3 fruit fly cellular contexts compared by ENCODE assay signal in the genomic region with DNA sequence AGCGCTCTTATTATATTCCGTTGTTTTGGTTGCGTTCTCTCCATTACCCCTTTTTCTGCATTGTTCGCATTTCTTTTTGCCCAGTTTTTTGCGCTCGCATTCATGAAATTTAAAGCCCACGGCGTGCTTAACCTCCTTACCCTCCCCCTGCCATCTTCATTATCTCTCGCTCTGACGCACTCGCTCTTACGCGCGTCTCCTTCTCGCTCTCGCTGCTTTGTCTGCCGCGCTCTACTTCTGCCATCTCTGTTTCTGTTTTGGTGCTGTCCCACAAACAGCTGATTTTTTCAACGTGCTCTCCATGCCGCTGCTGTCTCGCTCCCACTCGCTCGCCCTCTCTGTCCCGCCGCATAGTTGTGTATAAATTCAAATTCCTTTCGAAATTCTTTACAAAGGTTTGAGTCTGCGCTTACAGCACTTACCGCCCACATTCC.
TF ChIP-seq lines count a peak whose summit lies in the region.

No protein-coding gene starts in this region.

TF ChIP-seq in whole organism, embryonic, 481 proteins besides CTCF, POLR2A, EP300 and RAD21 (continued from another document and continues in another):
- no peak for TF ChIP-seq Fer2 (tag; optimal IDR thresholded peaks at IDR 0.05; lab: Kevin White, UChicago)
- peak; percentile 31 for TF ChIP-seq gfzf (GFP tag; optimal IDR thresholded peaks at IDR 0.05; lab: Kevin White, UChicago)
- TF ChIP-seq inv (GFP tag; IDR thresholded peaks at IDR 0.05; lab: Robert Waterston, UW; ENCODE audit: partially characterized antibody): no peak
- no peak for TF ChIP-seq B-H1 (GFP tag; IDR thresholded peaks at IDR 0.05; lab: Robert Waterston, UW)
- peak; percentile 13 for TF ChIP-seq Meics (GFP tag; optimal IDR thresholded peaks at IDR 0.05; lab: Kevin White, UChicago)
- peak in 1 of 2 experiments; percentile 45 for TF ChIP-seq Pdp1 (GFP tag; optimal IDR thresholded peaks at IDR 0.05; lab: Kevin White, UChicago)
- peak; percentile 38 for TF ChIP-seq CG9797 (GFP tag; optimal IDR thresholded peaks at IDR 0.05; lab: Kevin White, UChicago)
- no peak for TF ChIP-seq onecut (GFP tag; IDR thresholded peaks at IDR 0.05; lab: Robert Waterston, UW)
- TF ChIP-seq CG12769 (tag; optimal IDR thresholded peaks at IDR 0.05; lab: Kevin White, UChicago): peak; percentile 79
- TF ChIP-seq ERR (GFP tag; optimal IDR thresholded peaks at IDR 0.05; lab: Kevin White, UChicago): peak; percentile 24
- TF ChIP-seq CG8290 (GFP tag; optimal IDR thresholded peaks at IDR 0.05; lab: Kevin White, UChicago): no peak
- TF ChIP-seq CG8290 (tag; optimal IDR thresholded peaks at IDR 0.05; lab: Kevin White, UChicago): peak; percentile 51 to 81
- peak; percentile 66 for TF ChIP-seq chn (GFP tag; optimal IDR thresholded peaks at IDR 0.05; lab: Kevin White, UChicago)
- no peak for TF ChIP-seq hb (GFP tag; IDR thresholded peaks at IDR 0.05; lab: Robert Waterston, UW; ENCODE audit: partially characterized antibody)
- peak; percentile 100 for TF ChIP-seq sd (tag; optimal IDR thresholded peaks at IDR 0.05; lab: Kevin White, UChicago)
- peak; percentile 58 for TF ChIP-seq stwl (tag; optimal IDR thresholded peaks at IDR 0.05; lab: Kevin White, UChicago)
- no peak for TF ChIP-seq Scr (GFP tag; IDR thresholded peaks at IDR 0.05; lab: Robert Waterston, UW; ENCODE audit: partially characterized antibody)
- TF ChIP-seq CG42726 (GFP tag; IDR thresholded peaks at IDR 0.05; lab: Robert Waterston, UW; ENCODE audit: partially characterized antibody): no peak
- peak; percentile 14 for TF ChIP-seq CG33557 (GFP tag; optimal IDR thresholded peaks at IDR 0.05; lab: Kevin White, UChicago)
- TF ChIP-seq ap (GFP tag; IDR thresholded peaks at IDR 0.05; lab: Robert Waterston, UW): no peak
- peak; percentile 44 for TF ChIP-seq Deaf1 (tag; optimal IDR thresholded peaks at IDR 0.05; lab: Kevin White, UChicago)
- TF ChIP-seq NfI (GFP tag; optimal IDR thresholded peaks at IDR 0.05; lab: Kevin White, UChicago): peak; percentile 0
- TF ChIP-seq D (optimal IDR thresholded peaks at IDR 0.05; lab: Kevin White, UChicago): peak; percentile 60
- no peak for TF ChIP-seq D (GFP tag; optimal IDR thresholded peaks at IDR 0.05; lab: Kevin White, UChicago)
- TF ChIP-seq CG6854 (GFP tag; optimal IDR thresholded peaks at IDR 0.05; lab: Kevin White, UChicago): peak; percentile 48
- TF ChIP-seq z (GFP tag; IDR thresholded peaks at IDR 0.05; lab: Robert Waterston, UW): no peak
- TF ChIP-seq Stat92E (GFP tag; optimal IDR thresholded peaks at IDR 0.05; lab: Kevin White, UChicago): no peak
- TF ChIP-seq CG12744 (GFP tag; optimal IDR thresholded peaks at IDR 0.05; lab: Kevin White, UChicago): peak; percentile 57
- TF ChIP-seq grau (tag; optimal IDR thresholded peaks at IDR 0.05; lab: Kevin White, UChicago): peak; percentile 25
- TF ChIP-seq Myb (GFP tag; optimal IDR thresholded peaks at IDR 0.05; lab: Kevin White, UChicago): peak; percentile 73
- TF ChIP-seq trem (tag; optimal IDR thresholded peaks at IDR 0.05; lab: Kevin White, UChicago): peak; percentile 41
- no peak for TF ChIP-seq bowl (GFP tag; IDR thresholded peaks at IDR 0.05; lab: Robert Waterston, UW)
- peak; percentile 53 for TF ChIP-seq caup (GFP tag; optimal IDR thresholded peaks at IDR 0.05; lab: Kevin White, UChicago; ENCODE audit: severe bottlenecking)
- TF ChIP-seq fru (optimal IDR thresholded peaks at IDR 0.05; lab: Kevin White, UChicago): peak; percentile 61
- TF ChIP-seq tgo (GFP tag; IDR thresholded peaks at IDR 0.05; lab: Robert Waterston, UW): no peak
- TF ChIP-seq crp (GFP tag; optimal IDR thresholded peaks at IDR 0.05; lab: Kevin White, UChicago): peak; percentile 92 to 99
- TF ChIP-seq CG2678 (tag; optimal IDR thresholded peaks at IDR 0.05; lab: Kevin White, UChicago): peak; percentile 18
- TF ChIP-seq pho (GFP tag; optimal IDR thresholded peaks at IDR 0.05; lab: Kevin White, UChicago): peak; percentile 37
- TF ChIP-seq CG17186 (GFP tag; optimal IDR thresholded peaks at IDR 0.05; lab: Kevin White, UChicago): peak; percentile 72
- peak; percentile 72 for TF ChIP-seq lab (GFP tag; optimal IDR thresholded peaks at IDR 0.05; lab: Kevin White, UChicago)
- peak; percentile 73 for TF ChIP-seq nom (GFP tag; optimal IDR thresholded peaks at IDR 0.05; lab: Kevin White, UChicago)
- peak; percentile 22 for TF ChIP-seq Ets65A (GFP tag; lab: Kevin White, UChicago)

TF ChIP-seq in whole organism, prepupa, 60 proteins besides CTCF, POLR2A, EP300 and RAD21 (continued from another document):
- TF ChIP-seq acj6 (GFP tag; optimal IDR thresholded peaks at IDR 0.05; lab: Kevin White, UChicago) (no peak), Ets96B (tag; optimal IDR thresholded peaks at IDR 0.05; lab: Kevin White, UChicago) (no peak), CG11762 (GFP tag; optimal IDR thresholded peaks at IDR 0.05; lab: Kevin White, UChicago; ENCODE audit: insufficient read depth) (no peak), Eip78C (GFP tag; lab: Kevin White, UChicago) (peak; percentile 79), CG31627 (GFP tag; optimal IDR thresholded peaks at IDR 0.05; lab: Kevin White, UChicago) (no peak), spab (GFP tag; optimal IDR thresholded peaks at IDR 0.05; lab: Kevin White, UChicago) (no peak), Sox15 (GFP tag; optimal IDR thresholded peaks at IDR 0.05; lab: Kevin White, UChicago) (no peak), CG8119 (GFP tag; IDR thresholded peaks at IDR 0.05; lab: Robert Waterston, UW) (no peak), CG4318 (GFP tag; optimal IDR thresholded peaks at IDR 0.05; lab: Kevin White, UChicago) (no peak), Eip75B (GFP tag; optimal IDR thresholded peaks at IDR 0.05; lab: Kevin White, UChicago) (peak; percentile 70), CG11902 (GFP tag; optimal IDR thresholded peaks at IDR 0.05; lab: Kevin White, UChicago) (no peak), Lpt (GFP tag; optimal IDR thresholded peaks at IDR 0.05; lab: Kevin White, UChicago) (peak; percentile 57), CG6163 (GFP tag; IDR thresholded peaks at IDR 0.05; lab: Robert Waterston, UW) (no peak), lz (GFP tag; optimal IDR thresholded peaks at IDR 0.05; lab: Kevin White, UChicago) (no peak), CG6276 (GFP tag; optimal IDR thresholded peaks at IDR 0.05; lab: Kevin White, UChicago) (no peak), CG8319 (GFP tag; optimal IDR thresholded peaks at IDR 0.05; lab: Kevin White, UChicago) (no peak), Gug (GFP tag; IDR thresholded peaks at IDR 0.05; lab: Robert Waterston, UW) (no peak), salr (GFP tag; optimal IDR thresholded peaks at IDR 0.05; lab: Kevin White, UChicago) (no peak), Sox14 (GFP tag; optimal IDR thresholded peaks at IDR 0.05; lab: Kevin White, UChicago) (peak; percentile 92), CG7368 (GFP tag; optimal IDR thresholded peaks at IDR 0.05; lab: Kevin White, UChicago) (no peak), eg (GFP tag; IDR thresholded peaks at IDR 0.05; lab: Robert Waterston, UW) (no peak), CG6808 (GFP tag; optimal IDR thresholded peaks at IDR 0.05; lab: Kevin White, UChicago) (peak; percentile 39), Hr39 (GFP tag; optimal IDR thresholded peaks at IDR 0.05; lab: Kevin White, UChicago) (no peak), CG10669 (GFP tag; optimal IDR thresholded peaks at IDR 0.05; lab: Kevin White, UChicago) (no peak), CG11294 (GFP tag; IDR thresholded peaks at IDR 0.05; lab: Robert Waterston, UW) (no peak), net (GFP tag; optimal IDR thresholded peaks at IDR 0.05; lab: Kevin White, UChicago) (no peak), Hr38 (GFP tag; optimal IDR thresholded peaks at IDR 0.05; lab: Kevin White, UChicago) (no peak), CG6854 (GFP tag; optimal IDR thresholded peaks at IDR 0.05; lab: Kevin White, UChicago) (peak; percentile 72), CG16779 (tag; optimal IDR thresholded peaks at IDR 0.05; lab: Kevin White, UChicago) (peak; percentile 7), dsx (GFP tag; optimal IDR thresholded peaks at IDR 0.05; lab: Kevin White, UChicago; ENCODE audit: poor library complexity, severe bottlenecking) (peak; percentile 47), CG1621 (tag; optimal IDR thresholded peaks at IDR 0.05; lab: Kevin White, UChicago) (peak; percentile 72), vri (GFP tag; optimal IDR thresholded peaks at IDR 0.05; lab: Kevin White, UChicago) (no peak), Sox102F (GFP tag; optimal IDR thresholded peaks at IDR 0.05; lab: Kevin White, UChicago) (peak; percentile 70), CG32006 (GFP tag; optimal IDR thresholded peaks at IDR 0.05; lab: Kevin White, UChicago) (no peak), ss (GFP tag; optimal IDR thresholded peaks at IDR 0.05; lab: Kevin White, UChicago) (peak; percentile 53 to 69), fd85E (GFP tag; optimal IDR thresholded peaks at IDR 0.05; lab: Kevin White, UChicago) (no peak), CG34406 (GFP tag; optimal IDR thresholded peaks at IDR 0.05; lab: Kevin White, UChicago) (peak; percentile 4), esn (GFP tag; optimal IDR thresholded peaks at IDR 0.05; lab: Kevin White, UChicago) (peak; percentile 41), CG9139 (GFP tag; optimal IDR thresholded peaks at IDR 0.05; lab: Kevin White, UChicago) (peak; percentile 19), Hr4 (GFP tag; optimal IDR thresholded peaks at IDR 0.05; lab: Kevin White, UChicago) (no peak), cyc (GFP tag; optimal IDR thresholded peaks at IDR 0.05; lab: Kevin White, UChicago) (no peak)

TF ChIP-seq in whole organism, wandering third instar larva, 38 proteins besides CTCF, POLR2A, EP300 and RAD21 (continued from another document):
- TF ChIP-seq rgr (GFP tag; optimal IDR thresholded peaks at IDR 0.05; lab: Kevin White, UChicago): peak; percentile 15
TF ChIP-seq in whole organism, wandering third instar larva: peak in this region for 15.
